ENCODE assay signal across 5 fruit fly cellular contexts in genomic region chr3L:13107307-13107938, dm6.
A peak's percentile ranks its signal among the peaks of the same experiment; 100 is the strongest.
TF ChIP-seq lines count a peak whose summit lies in the region.

No protein-coding gene starts in this region.

- TF ChIP-seq CTCF in whole organism, embryonic (GFP tag; optimal IDR thresholded peaks at IDR 0.05; lab: Kevin White, UChicago) = no peak

TF ChIP-seq in whole organism, 6 proteins besides CTCF, POLR2A, EP300 and RAD21:
- TF ChIP-seq usp (GFP tag; optimal IDR thresholded peaks at IDR 0.05; lab: Kevin White, UChicago) = no peak
- TF ChIP-seq CG8478 (optimal IDR thresholded peaks at IDR 0.05; lab: Kevin White, UChicago) = no peak
- TF ChIP-seq Dll (optimal IDR thresholded peaks at IDR 0.05; lab: Kevin White, UChicago) = peak; percentile 6
- no peak for TF ChIP-seq EcR (GFP tag; optimal IDR thresholded peaks at IDR 0.05; lab: Kevin White, UChicago)

TF ChIP-seq in whole organism, embryonic, 481 proteins besides CTCF, POLR2A, EP300 and RAD21 (continues in another document):
- no peak for TF ChIP-seq H15 (GFP tag; IDR thresholded peaks at IDR 0.05; lab: Robert Waterston, UW)
- no peak for TF ChIP-seq org-1 (GFP tag; optimal IDR thresholded peaks at IDR 0.05; lab: Kevin White, UChicago)
- TF ChIP-seq Drgx (GFP tag; IDR thresholded peaks at IDR 0.05; lab: Robert Waterston, UW) = 0 out of 2 replicates have a peak, but pooled peaks have one; percentile 16
- peak; percentile 32 for TF ChIP-seq CG13894 (tag; optimal IDR thresholded peaks at IDR 0.05; lab: Kevin White, UChicago)
- no peak for TF ChIP-seq CG11085 (GFP tag; IDR thresholded peaks at IDR 0.05; lab: Robert Waterston, UW)
- TF ChIP-seq ac (GFP tag; optimal IDR thresholded peaks at IDR 0.05; lab: Kevin White, UChicago) = peak; percentile 73
- TF ChIP-seq CG8478 (optimal IDR thresholded peaks at IDR 0.05; lab: Kevin White, UChicago) = no peak
- TF ChIP-seq crol (GFP tag; IDR thresholded peaks at IDR 0.05; lab: Robert Waterston, UW) = peak; percentile 45
- peak; percentile 35 for TF ChIP-seq nom (GFP tag; optimal IDR thresholded peaks at IDR 0.05; lab: Kevin White, UChicago)
- TF ChIP-seq vnd (GFP tag; IDR thresholded peaks at IDR 0.05; lab: Robert Waterston, UW; ENCODE audit: partially characterized antibody) = peak; percentile 18; the same call in 1 of the 3 replicates
- TF ChIP-seq Hand (GFP tag; optimal IDR thresholded peaks at IDR 0.05; lab: Kevin White, UChicago) = no peak
- peak; percentile 26; the same call in 1 of the 2 replicates for TF ChIP-seq chm (GFP tag; IDR thresholded peaks at IDR 0.05; lab: Robert Waterston, UW)
- no peak for TF ChIP-seq CG2889 (GFP tag; IDR thresholded peaks at IDR 0.05; lab: Robert Waterston, UW)
- TF ChIP-seq ab (GFP tag; optimal IDR thresholded peaks at IDR 0.05; lab: Kevin White, UChicago) = no peak
- no peak for TF ChIP-seq bowl (GFP tag; IDR thresholded peaks at IDR 0.05; lab: Robert Waterston, UW)
- TF ChIP-seq CG1603 (tag; optimal IDR thresholded peaks at IDR 0.05; lab: Kevin White, UChicago) = no peak
- no peak for TF ChIP-seq pho (GFP tag; optimal IDR thresholded peaks at IDR 0.05; lab: Kevin White, UChicago)
- TF ChIP-seq D19B (GFP tag; optimal IDR thresholded peaks at IDR 0.05; lab: Kevin White, UChicago) = no peak
- TF ChIP-seq BEAF-32 (GFP tag; optimal IDR thresholded peaks at IDR 0.05; lab: Kevin White, UChicago) = peak; percentile 6
- no peak for TF ChIP-seq CG15601 (tag; optimal IDR thresholded peaks at IDR 0.05; lab: Kevin White, UChicago)
- TF ChIP-seq hb (GFP tag; IDR thresholded peaks at IDR 0.05; lab: Robert Waterston, UW; ENCODE audit: partially characterized antibody) = no peak
- TF ChIP-seq sqz (GFP tag; optimal IDR thresholded peaks at IDR 0.05; lab: Kevin White, UChicago) = no peak

TF ChIP-seq in whole organism, prepupa, 60 proteins besides CTCF, POLR2A, EP300 and RAD21 (continues in another document):
- TF ChIP-seq CG3032 (tag; optimal IDR thresholded peaks at IDR 0.05; lab: Kevin White, UChicago) = peak; percentile 84
- peak; percentile 69 for TF ChIP-seq esn (GFP tag; optimal IDR thresholded peaks at IDR 0.05; lab: Kevin White, UChicago)
- TF ChIP-seq CG11294 (GFP tag; IDR thresholded peaks at IDR 0.05; lab: Robert Waterston, UW) = no peak
- no peak for TF ChIP-seq Gug (GFP tag; IDR thresholded peaks at IDR 0.05; lab: Robert Waterston, UW)
- TF ChIP-seq Sox102F (GFP tag; optimal IDR thresholded peaks at IDR 0.05; lab: Kevin White, UChicago) = peak; percentile 5
- no peak for TF ChIP-seq eg (GFP tag; IDR thresholded peaks at IDR 0.05; lab: Robert Waterston, UW)
- TF ChIP-seq dsx (GFP tag; optimal IDR thresholded peaks at IDR 0.05; lab: Kevin White, UChicago; ENCODE audit: poor library complexity, severe bottlenecking) = peak; percentile 83
- TF ChIP-seq CG6808 (GFP tag; optimal IDR thresholded peaks at IDR 0.05; lab: Kevin White, UChicago) = peak; percentile 74
- no peak for TF ChIP-seq Eip93F (GFP tag; optimal IDR thresholded peaks at IDR 0.05; lab: Kevin White, UChicago)
- no peak for TF ChIP-seq CG32006 (GFP tag; optimal IDR thresholded peaks at IDR 0.05; lab: Kevin White, UChicago)
- TF ChIP-seq CG7368 (GFP tag; optimal IDR thresholded peaks at IDR 0.05; lab: Kevin White, UChicago) = peak; percentile 34
- TF ChIP-seq Blimp-1 (GFP tag; optimal IDR thresholded peaks at IDR 0.05; lab: Kevin White, UChicago) = peak; percentile 47
- TF ChIP-seq CG10669 (GFP tag; optimal IDR thresholded peaks at IDR 0.05; lab: Kevin White, UChicago) = peak; percentile 79
- peak; percentile 73 for TF ChIP-seq fd59A (GFP tag; optimal IDR thresholded peaks at IDR 0.05; lab: Kevin White, UChicago)
- TF ChIP-seq salr (GFP tag; optimal IDR thresholded peaks at IDR 0.05; lab: Kevin White, UChicago) = peak in 1 of 2 experiments; percentile 29
- TF ChIP-seq OdsH (GFP tag; optimal IDR thresholded peaks at IDR 0.05; lab: Kevin White, UChicago) = peak; percentile 45
- TF ChIP-seq CG9139 (GFP tag; optimal IDR thresholded peaks at IDR 0.05; lab: Kevin White, UChicago) = peak; percentile 36
- no peak for TF ChIP-seq CG8119 (GFP tag; IDR thresholded peaks at IDR 0.05; lab: Robert Waterston, UW)
- peak; percentile 26 for TF ChIP-seq Ets21C (GFP tag; optimal IDR thresholded peaks at IDR 0.05; lab: Kevin White, UChicago)
- peak; percentile 24 for TF ChIP-seq pdm3 (GFP tag; optimal IDR thresholded peaks at IDR 0.05; lab: Kevin White, UChicago)
- TF ChIP-seq ss (GFP tag; optimal IDR thresholded peaks at IDR 0.05; lab: Kevin White, UChicago) = peak; percentile 83 to 88
- no peak for TF ChIP-seq CG6276 (GFP tag; optimal IDR thresholded peaks at IDR 0.05; lab: Kevin White, UChicago)

TF ChIP-seq in whole organism, pupa, 21 proteins besides CTCF, POLR2A, EP300 and RAD21:
- TF ChIP-seq CG8159 (tag; optimal IDR thresholded peaks at IDR 0.05; lab: Kevin White, UChicago) (peak; percentile 75), CG10348 (GFP tag; IDR thresholded peaks at IDR 0.05; lab: Robert Waterston, UW) (no peak), D1 (tag; optimal IDR thresholded peaks at IDR 0.05; lab: Kevin White, UChicago) (peak; percentile 46), CG12605 (GFP tag; IDR thresholded peaks at IDR 0.05; lab: Robert Waterston, UW) (peak; percentile 43; the same call in 1 of the 2 replicates), gl (tag; optimal IDR thresholded peaks at IDR 0.05; lab: Kevin White, UChicago) (peak; percentile 68), EcR (GFP tag; optimal IDR thresholded peaks at IDR 0.05; lab: Kevin White, UChicago) (peak; percentile 23), CG9948 (tag; optimal IDR thresholded peaks at IDR 0.05; lab: Kevin White, UChicago) (peak; percentile 81), CG34367 (tag; optimal IDR thresholded peaks at IDR 0.05; lab: Kevin White, UChicago) (peak; percentile 50), Pif1B (GFP tag; optimal IDR thresholded peaks at IDR 0.05; lab: Kevin White, UChicago) (peak; percentile 60), Pif1A (GFP tag; optimal IDR thresholded peaks at IDR 0.05; lab: Kevin White, UChicago) (peak; percentile 74), fd96Ca (GFP tag; IDR thresholded peaks at IDR 0.05; lab: Robert Waterston, UW) (0 out of 3 replicates have a peak, but pooled peaks have one; percentile 25), rn (GFP tag; IDR thresholded peaks at IDR 0.05; lab: Robert Waterston, UW) (no peak), CG17806 (tag; optimal IDR thresholded peaks at IDR 0.05; lab: Kevin White, UChicago) (peak; percentile 83), Snoo (tag; optimal IDR thresholded peaks at IDR 0.05; lab: Kevin White, UChicago) (no peak), CG15710 (tag; optimal IDR thresholded peaks at IDR 0.05; lab: Kevin White, UChicago) (peak; percentile 73), CG13204 (GFP tag; optimal IDR thresholded peaks at IDR 0.05; lab: Kevin White, UChicago) (peak; percentile 28), CG4496 (GFP tag; IDR thresholded peaks at IDR 0.05; lab: Robert Waterston, UW) (peak; percentile 34; the same call in 1 of the 3 replicates), CG32121 (GFP tag; IDR thresholded peaks at IDR 0.05; lab: Robert Waterston, UW) (no peak), Ets98B (GFP tag; IDR thresholded peaks at IDR 0.05; lab: Robert Waterston, UW) (no peak), CG14655 (GFP tag; optimal IDR thresholded peaks at IDR 0.05; lab: Kevin White, UChicago) (peak; percentile 77), CG8301 (tag; optimal IDR thresholded peaks at IDR 0.05; lab: Kevin White, UChicago) (peak; percentile 39)

TF ChIP-seq in whole organism, wandering third instar larva, 38 proteins besides CTCF, POLR2A, EP300 and RAD21:
- TF ChIP-seq Rel (GFP tag; optimal IDR thresholded peaks at IDR 0.05; lab: Kevin White, UChicago) = no peak
- TF ChIP-seq Rel (tag; optimal IDR thresholded peaks at IDR 0.05; lab: Kevin White, UChicago) = no peak
- no peak for TF ChIP-seq Hr78 (GFP tag; optimal IDR thresholded peaks at IDR 0.05; lab: Kevin White, UChicago)
- no peak for TF ChIP-seq sv (GFP tag; optimal IDR thresholded peaks at IDR 0.05; lab: Kevin White, UChicago)
- peak; percentile 14 for TF ChIP-seq Jra (GFP tag; optimal IDR thresholded peaks at IDR 0.05; lab: Kevin White, UChicago)
- TF ChIP-seq Hnf4 (GFP tag; optimal IDR thresholded peaks at IDR 0.05; lab: Kevin White, UChicago) = peak; percentile 50
- peak; percentile 21 for TF ChIP-seq psq (GFP tag; optimal IDR thresholded peaks at IDR 0.05; lab: Kevin White, UChicago)
- TF ChIP-seq woc (GFP tag; optimal IDR thresholded peaks at IDR 0.05; lab: Kevin White, UChicago) = peak; percentile 73
- no peak for TF ChIP-seq CG9705 (GFP tag; optimal IDR thresholded peaks at IDR 0.05; lab: Kevin White, UChicago)
- peak; percentile 35 for TF ChIP-seq OdsH (GFP tag; optimal IDR thresholded peaks at IDR 0.05; lab: Kevin White, UChicago)
- no peak for TF ChIP-seq CrebA (GFP tag; optimal IDR thresholded peaks at IDR 0.05; lab: Kevin White, UChicago; ENCODE audit: borderline replicate concordance)
- peak; percentile 71 for TF ChIP-seq br (GFP tag; optimal IDR thresholded peaks at IDR 0.05; lab: Kevin White, UChicago)
- TF ChIP-seq rgr (GFP tag; optimal IDR thresholded peaks at IDR 0.05; lab: Kevin White, UChicago) = peak; percentile 19
- TF ChIP-seq Abd-B (GFP tag; optimal IDR thresholded peaks at IDR 0.05; lab: Kevin White, UChicago) = no peak
- peak; percentile 19 for TF ChIP-seq Dif (GFP tag; optimal IDR thresholded peaks at IDR 0.05; lab: Kevin White, UChicago; ENCODE audit: partially characterized antibody)
- peak; percentile 56 for TF ChIP-seq ey (GFP tag; optimal IDR thresholded peaks at IDR 0.05; lab: Kevin White, UChicago)
- peak in 1 of 2 experiments; percentile 69 for TF ChIP-seq foxo (GFP tag; optimal IDR thresholded peaks at IDR 0.05; lab: Kevin White, UChicago)
- no peak for TF ChIP-seq N (GFP tag; optimal IDR thresholded peaks at IDR 0.05; lab: Kevin White, UChicago)
- peak; percentile 62 for TF ChIP-seq h (GFP tag; optimal IDR thresholded peaks at IDR 0.05; lab: Kevin White, UChicago)
- TF ChIP-seq Sp1 (GFP tag; optimal IDR thresholded peaks at IDR 0.05; lab: Kevin White, UChicago) = peak; percentile 25
- TF ChIP-seq fru (GFP tag; optimal IDR thresholded peaks at IDR 0.05; lab: Kevin White, UChicago) = peak; percentile 75
- peak; percentile 20 for TF ChIP-seq HLH106 (tag; optimal IDR thresholded peaks at IDR 0.05; lab: Kevin White, UChicago)
